Fruit fly (Drosophila melanogaster) whole organism, embryonic: ENCODE measurements around the gene Rok.

Source experiments
- CG2129 ChIP-seq: fragments of 200-800 bp; sonication (Bioruptor generic); IDR thresholded peaks from 2 replicates; pipeline ENCODE4 v1.3.6; 2022; ENCODE audit warnings: missing biosample characterization, missing genetic modification characterization; ENCODE audit not compliant: partially characterized antibody
- Vsx1 ChIP-seq: fragments of 200-800 bp; sonication (Bioruptor generic); optimal IDR thresholded peaks from 2 replicates; lab custom pipeline; 2017; ENCODE audit warnings: missing biosample characterization, mild to moderate bottlenecking, missing genetic modification characterization, missing genetic modification reagents
- Xrp1 ChIP-seq: fragments of 200-800 bp; sonication (Bioruptor generic); IDR thresholded peaks from 2 replicates; pipeline ENCODE4 v1.3.6; 2022; ENCODE audit warnings: missing biosample characterization, missing genetic modification characterization
- nau ChIP-seq: fragments of 200-800 bp; sonication (Bioruptor generic); optimal IDR thresholded peaks from 3 replicates; lab custom pipeline; 2017; ENCODE audit warnings: missing biosample characterization, mild to moderate bottlenecking, missing genetic modification characterization, missing genetic modification reagents

- TF ChIP-seq Vsx1 (no peak), CG2129 (GFP tag; lab: Robert Waterston, UW) (no peak), nau (no peak), Xrp1 (GFP tag; lab: Robert Waterston, UW) (no peak)
Measured at dm6 chrX:16624519-16624918, 12.7 kb downstream of the Rok start.
